Worm (Caenorhabditis elegans) whole organism, L2 larva: ENCODE data around the gene C29E4.10.

Experiments
- mdl-1 ChIP-seq, 2 experiments: fragments of 150-350 bp in 1 of 2; sonication (generic microtip) in 1 of 2; optimal IDR thresholded peaks; 2 replicates each; lab custom pipeline; 2017; ENCODE audit warnings: missing biosample characterization in 2 of 2, missing genetic modification characterization in 2 of 2
- nhr-12 ChIP-seq: fragments of 150-350 bp; optimal IDR thresholded peaks from 2 replicates; lab custom pipeline; 2014; ENCODE audit warnings: missing biosample characterization, missing genetic modification characterization

- TF ChIP-seq mdl-1 (tag; optimal IDR thresholded peaks at IDR 0.05; lab: Kevin White, UChicago) = peak in 1 of 2 experiments; percentile 61
- TF ChIP-seq nhr-12 (tag; lab: Kevin White, UChicago) = peak; percentile 28
Measured at ce11 chrIII:7973201-7973767, 35.6 kb downstream of the C29E4.10 start, which contains the start of the genes eef-1B.1 and aco-2.
